Fruit fly (Drosophila melanogaster) S2 (cell line): ENCODE data around the gene nullo.
A peak's percentile ranks its signal among the peaks of the same experiment; 100 is the strongest.

ENCODE experiments used
- CG8478 ChIP-seq: fragments of >200 bp; optimal IDR thresholded peaks from 2 replicates; lab custom pipeline; 2018
- CTCF ChIP-seq, 2 experiments: fragments of >200 bp; optimal IDR thresholded peaks; 2 replicates each; lab custom pipeline; 2018

The nullo gene

DNA sequence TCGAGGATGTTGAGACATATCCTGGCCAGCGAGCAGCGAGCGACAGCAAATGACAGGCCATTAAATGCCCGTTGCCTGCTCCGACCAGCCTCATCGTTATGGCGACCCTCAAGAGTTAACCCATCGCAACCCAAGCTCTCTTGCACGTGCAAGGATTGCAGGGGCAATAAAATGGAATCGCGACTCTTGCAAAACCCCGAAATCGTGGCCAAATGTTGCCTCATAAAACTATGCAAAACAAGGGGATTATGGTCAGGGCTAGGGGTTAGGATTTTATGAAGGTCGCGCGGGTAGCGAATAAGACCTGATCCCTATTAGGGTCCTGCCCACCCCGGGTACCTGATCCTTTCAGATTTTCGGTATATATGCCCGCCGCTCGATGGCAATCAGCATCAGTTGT lies at the start of gene nullo:
TSS of gene nullo (plus strand) at position 390 of the 400 bp plus-strand sequence.
- TF ChIP-seq CG8478 (no peak), CTCF (optimal IDR thresholded peaks at IDR 0.05; lab: Kevin White, UChicago) (no peak)

DNA sequence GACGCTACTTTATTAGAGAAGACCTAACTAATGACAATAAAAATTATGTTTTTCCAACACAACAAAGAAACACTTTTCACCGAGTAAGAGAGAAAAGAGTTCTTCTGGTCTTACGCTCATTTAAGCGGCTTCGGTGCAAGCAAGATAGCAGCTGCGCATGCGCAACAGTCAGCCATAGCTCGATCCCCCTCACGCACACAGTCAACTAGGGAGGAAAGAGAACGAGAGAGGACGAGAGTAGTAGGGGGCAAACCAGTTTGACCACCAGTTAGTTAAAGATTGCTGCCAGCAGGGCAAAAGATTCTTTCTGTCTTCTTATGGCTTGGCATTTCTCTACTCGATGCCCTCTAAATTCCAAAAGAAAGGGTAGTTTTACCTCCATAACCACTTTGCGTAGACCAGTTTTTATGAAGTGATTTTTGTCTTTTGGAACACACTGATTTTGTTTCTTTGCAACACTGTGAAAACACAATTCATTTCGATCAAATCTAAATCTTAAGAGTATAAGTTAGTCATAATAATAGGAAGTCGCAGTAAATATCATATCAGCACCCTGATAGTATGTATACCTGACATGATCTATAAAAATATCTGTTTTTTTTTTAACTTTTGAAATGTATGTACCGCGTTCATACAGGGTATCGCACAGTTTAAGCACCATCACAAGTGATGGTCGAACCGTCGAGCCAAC lies 48.7 kb upstream of the nullo start:
- TF ChIP-seq CG8478 (no peak), CTCF (optimal IDR thresholded peaks at IDR 0.05; lab: Kevin White, UChicago) (no peak)

DNA sequence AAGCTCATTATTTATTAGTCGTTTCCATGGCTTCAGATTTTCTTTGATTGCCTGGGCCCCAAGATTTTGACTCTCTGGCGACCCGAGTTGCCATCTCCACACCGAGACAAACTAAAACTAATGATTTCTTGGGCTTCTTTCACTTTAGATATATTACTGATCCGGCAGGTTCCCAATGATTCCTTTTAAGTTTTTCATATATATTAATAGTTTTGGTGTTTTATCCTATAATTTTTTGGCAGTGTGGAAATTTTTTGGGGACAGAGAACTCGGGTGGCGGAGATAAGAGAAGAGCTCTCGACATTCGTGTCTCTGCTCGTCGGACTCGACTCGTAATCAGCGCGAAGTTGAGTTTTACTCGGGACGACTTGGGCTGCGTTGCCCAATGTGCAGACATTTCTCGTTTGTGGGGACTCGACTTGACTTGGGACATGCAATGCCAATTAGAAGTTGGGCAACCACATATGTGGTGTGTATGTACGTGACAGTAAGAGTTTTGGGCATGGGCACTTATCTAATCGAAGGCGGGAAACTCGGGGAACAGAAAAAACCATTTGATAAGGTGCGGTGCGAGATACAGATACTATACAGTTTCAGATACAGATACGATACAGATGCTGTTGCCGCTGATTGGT lies 48.0 kb upstream of the nullo start:
- TF ChIP-seq CTCF (optimal IDR thresholded peaks at IDR 0.05; lab: Kevin White, UChicago), result no peak
- TF ChIP-seq CG8478, result no peak

DNA sequence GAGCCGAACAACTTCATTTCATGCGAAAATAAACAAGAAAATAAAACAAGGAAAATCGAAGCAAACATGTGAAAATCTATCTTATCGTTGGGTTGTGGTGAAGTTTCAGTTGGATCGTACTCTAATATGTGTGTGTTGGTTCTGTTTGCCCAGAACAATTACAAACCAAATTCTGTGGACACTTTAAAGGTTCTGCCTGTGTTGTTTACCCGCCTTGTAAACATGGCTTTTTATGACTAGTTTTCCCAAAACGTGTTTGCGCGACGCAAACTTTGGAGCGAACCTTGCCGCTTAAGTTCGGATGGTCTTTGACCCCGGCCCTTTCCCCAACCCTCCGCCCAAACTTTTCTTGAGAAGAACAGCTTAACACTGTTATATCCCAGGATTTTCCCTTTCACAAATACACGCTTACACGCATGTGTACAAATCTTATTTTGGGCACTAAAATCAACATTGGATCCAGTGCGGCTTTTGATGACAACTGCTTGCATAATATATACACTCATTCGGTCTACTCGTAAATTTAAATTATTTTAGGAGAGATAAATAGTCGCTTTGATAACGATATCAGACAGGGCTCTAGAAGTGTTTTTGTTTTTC lies 45.1 kb upstream of the nullo start:
- TF ChIP-seq CG8478 (no peak), CTCF (optimal IDR thresholded peaks at IDR 0.05; lab: Kevin White, UChicago) (no peak)

DNA sequence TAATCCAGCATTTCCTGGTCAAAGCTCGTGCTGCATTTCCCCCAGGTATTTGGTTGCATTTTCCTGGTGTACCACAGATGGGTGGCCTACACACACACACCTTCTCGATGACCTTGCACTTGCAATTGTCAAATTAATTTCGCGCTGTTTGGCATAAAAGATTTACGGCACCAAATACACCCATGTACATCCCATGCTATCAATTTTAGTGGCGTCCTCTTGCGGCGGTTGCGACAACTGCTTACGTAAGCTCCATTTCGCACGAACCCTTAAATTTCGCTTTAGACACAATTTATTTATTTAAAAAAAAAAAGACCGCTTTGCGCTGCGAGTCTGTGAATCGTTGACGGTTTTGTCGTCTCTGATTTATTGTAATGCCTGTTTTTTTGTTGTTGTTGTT lies 43.8 kb upstream of the nullo start:
- TF ChIP-seq CG8478 (no peak), CTCF (optimal IDR thresholded peaks at IDR 0.05; lab: Kevin White, UChicago) (peak; percentile 60 to 72)

DNA sequence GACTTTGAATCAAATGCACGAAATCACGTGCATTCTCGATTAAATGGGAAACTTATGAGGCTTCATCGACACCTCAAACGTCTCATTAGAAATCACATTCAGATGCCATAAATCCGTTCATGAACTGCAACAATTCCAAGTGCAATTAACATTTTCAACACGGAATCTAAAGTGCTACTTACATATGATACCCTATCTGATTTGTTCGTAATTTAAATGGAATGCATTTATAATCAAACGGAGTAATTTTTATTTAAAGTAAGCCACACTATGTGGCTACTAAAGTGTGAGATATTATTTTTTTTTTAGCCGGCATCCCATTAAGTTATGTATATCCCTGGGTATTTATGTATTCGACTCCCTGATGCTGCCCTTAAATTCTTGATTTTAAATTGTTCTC lies 41.6 kb upstream of the nullo start:
- no peak for TF ChIP-seq CG8478
- TF ChIP-seq CTCF (optimal IDR thresholded peaks at IDR 0.05; lab: Kevin White, UChicago), result no peak

DNA sequence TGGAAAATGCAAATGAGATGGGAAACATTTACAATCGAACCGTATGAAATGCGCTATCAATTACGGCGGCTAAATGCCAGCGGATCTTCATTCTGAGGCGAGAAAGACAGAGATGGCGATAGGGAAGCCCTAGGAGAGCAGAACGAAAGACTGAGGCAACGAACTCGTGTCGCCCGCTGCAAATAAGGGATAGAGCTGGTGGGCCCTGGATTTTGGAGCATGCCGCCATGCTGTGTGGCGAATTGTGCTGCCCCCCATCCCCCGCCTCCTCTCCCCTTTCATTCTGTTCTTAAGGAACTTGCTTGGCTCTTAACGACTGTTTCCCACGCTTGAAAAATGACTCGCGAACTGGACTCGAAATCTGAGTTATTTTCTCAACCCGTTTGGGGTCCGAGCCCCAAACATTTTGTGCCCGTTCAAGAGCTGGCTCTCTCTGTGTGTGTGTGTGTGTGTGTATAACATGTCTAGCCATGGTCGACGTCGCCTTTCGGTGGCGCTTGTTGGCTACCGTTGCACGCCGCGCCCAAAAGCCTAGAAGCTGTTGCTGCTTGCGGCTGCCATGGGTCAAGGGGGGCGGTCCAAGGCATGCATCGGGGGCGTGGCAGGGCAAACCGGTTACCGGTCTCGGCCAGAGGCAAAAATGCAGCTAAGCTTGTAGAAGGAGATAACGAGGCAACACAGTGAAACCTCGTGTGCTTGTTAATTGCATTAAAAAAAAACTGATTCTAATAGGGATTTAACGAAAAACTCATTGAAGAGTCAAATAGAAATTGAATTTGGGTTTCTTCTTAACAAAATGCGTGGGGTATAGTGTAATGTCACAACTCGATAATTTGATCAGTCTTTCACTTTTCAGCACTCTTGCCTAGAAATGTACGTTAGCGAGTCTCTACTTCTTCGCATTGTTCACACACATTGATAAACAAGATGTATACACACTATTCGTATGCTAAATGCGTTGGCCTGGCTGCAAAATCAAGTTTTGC lies 40.9 kb upstream of the nullo start:
- TF ChIP-seq CG8478 (no peak), CTCF (optimal IDR thresholded peaks at IDR 0.05; lab: Kevin White, UChicago) (no peak)

DNA sequence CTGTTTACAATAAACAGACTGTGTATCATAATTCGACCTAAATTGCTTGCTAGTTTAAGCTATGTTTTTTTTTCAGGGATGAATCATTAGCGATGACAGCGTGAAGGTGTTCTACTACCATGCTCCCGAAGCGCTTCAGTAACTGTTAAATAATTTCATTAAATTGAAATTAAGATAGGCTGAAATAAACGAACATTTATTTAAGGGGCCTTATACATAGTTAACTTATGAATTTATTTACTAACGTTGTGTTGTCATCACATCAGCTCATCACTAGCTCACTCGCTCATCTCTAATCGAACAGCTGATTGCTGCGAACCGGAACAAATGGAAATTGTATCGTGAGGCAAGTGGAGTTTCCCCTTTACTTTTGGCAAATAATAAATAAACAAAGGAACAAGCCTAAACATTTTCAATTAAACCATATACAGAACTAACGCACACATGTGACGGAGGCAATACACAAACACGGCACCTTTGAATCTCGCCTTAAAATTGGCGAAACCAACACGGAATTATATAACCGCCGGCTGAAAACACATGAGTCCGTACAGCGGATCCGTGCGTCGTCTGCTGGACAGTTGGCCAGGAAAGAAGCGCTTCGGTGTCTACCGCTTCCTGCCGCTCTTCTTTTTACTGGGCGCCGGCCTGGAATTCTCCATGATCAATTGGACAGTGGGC lies 38.1 kb upstream of the nullo start, which contains the start of the genes cm, sloth1 and sloth2:
TSS of gene cm (minus strand) at position 83 of the 681 bp plus-strand sequence.
TSS of gene sloth1 (plus strand) at position 295 of the 681 bp plus-strand sequence.
TSS of gene sloth2 (plus strand) at position 295 of the 681 bp plus-strand sequence.
- no peak for TF ChIP-seq CTCF (optimal IDR thresholded peaks at IDR 0.05; lab: Kevin White, UChicago)
- TF ChIP-seq CG8478, result no peak

DNA sequence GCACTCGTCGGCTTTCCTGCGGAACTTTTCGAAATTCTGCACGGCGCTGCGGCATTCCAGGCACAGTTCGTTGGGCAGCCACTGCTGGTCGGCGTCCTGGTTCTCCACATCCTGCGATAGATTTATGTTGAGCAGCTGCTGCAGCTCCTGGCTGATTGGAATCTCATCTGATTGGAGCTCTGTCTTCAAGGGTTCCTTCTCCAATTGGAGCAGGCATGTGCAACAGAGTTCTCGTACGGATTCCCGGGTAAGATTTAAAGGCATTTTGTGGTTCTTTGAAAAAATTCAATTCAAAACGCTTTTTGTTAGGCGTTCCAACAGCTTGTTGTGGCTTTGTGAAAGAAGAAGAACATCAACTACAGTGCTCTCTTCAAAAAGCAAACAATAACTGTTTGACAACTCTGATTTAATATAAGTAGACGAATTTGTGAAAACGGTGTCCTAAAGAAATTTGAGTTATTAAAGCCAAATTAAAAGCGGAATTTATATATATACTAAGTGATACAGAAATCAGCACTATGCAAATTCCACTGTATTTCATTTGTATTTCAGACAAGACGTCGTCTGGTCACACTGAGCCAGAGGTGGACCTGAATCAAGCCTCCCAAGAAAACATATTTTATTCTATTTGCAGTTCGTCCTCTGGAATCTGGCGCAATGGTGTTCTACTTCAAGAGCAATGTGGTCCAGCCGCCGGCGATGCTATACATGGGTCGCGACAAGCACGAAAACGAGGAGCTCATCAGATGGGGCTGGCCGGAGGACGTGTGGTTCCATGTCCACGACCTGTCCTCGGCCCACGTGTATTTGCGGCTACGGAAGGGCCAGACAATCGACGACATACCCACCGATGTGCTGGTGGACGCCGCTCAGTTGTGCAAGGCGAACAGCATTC lies 35.7 kb upstream of the nullo start, which contains the start of the genes CG3032 and CG4593:
TSS of gene CG3032 (minus strand) at position 562 of the 895 bp plus-strand sequence.
TSS of gene CG4593 (plus strand) at position 568 of the 895 bp plus-strand sequence.
- TF ChIP-seq CG8478, result no peak
- no peak for TF ChIP-seq CTCF (optimal IDR thresholded peaks at IDR 0.05; lab: Kevin White, UChicago)

DNA sequence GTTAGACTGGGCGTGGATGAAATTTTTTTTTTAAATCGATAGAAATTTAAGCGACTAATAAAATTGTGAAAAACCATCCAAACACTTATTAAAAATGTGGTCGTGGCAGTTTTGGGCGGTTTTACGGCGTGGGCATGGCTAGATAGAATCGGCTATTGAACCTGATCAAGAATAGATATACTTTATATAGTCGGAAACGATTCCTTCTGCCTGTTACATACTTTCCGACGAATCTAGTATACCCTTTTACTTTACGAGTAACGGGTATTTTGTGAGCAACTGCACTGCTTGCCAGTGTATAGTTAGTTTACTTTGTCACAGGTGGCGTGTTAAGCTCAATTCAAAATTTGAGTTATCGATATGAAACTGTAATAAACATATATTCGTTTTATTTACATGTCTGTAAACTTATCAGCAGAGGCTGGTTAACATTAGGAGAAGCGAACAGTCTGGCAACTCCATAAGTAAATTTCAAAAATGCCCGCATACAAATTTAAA lies 34.3 kb upstream of the nullo start:
- TF ChIP-seq CG8478 (no peak), CTCF (optimal IDR thresholded peaks at IDR 0.05; lab: Kevin White, UChicago) (peak; percentile 93 to 94)

DNA sequence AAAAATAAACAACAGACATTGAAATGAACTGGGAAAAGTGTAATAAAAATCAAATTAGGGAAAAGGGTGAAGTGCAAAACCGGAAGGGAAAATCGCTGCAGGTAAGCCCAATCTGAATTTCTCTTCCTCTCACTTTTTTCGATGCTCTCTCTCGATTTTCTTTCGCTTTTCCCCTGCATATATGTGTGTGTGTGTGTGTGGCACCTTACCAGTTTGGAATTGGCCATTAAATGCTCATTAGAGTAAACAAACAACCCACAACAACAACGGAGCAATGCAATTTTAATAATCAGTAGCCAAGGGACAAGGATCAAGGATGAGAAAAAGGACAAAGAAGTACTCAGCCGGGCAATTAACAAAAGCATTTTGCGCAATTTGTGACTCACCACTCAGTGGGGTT lies 14.4 kb upstream of the nullo start:
- TF ChIP-seq CTCF (optimal IDR thresholded peaks at IDR 0.05; lab: Kevin White, UChicago) (no peak), CG8478 (no peak)

DNA sequence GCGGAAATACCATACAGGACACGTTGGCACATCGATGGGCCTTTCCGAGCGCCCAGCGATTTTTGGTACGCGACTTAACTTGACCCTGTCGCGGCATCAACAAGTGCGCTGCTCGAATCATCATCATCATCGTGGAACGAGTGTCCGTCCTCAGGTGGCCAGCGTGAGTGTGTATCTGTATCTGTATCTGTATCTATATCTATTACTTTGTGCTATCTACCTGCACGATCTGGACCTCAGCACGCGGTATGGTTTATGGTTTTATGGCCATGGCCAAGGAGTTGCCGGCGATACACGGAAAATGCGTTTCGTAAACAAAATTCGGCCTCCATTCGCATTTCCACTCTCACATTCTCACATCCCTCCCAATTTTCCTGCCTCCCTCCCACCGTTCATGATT lies 12.2 kb upstream of the nullo start:
- no peak for TF ChIP-seq CG8478
- TF ChIP-seq CTCF (optimal IDR thresholded peaks at IDR 0.05; lab: Kevin White, UChicago), result no peak
